Worm (Caenorhabditis elegans) whole organism, midembryonic: ENCODE results near the gene C05D9.3.

Source experiments
- T22C8.4 ChIP-seq: fragments of 200-800 bp; sonication (Bioruptor generic); IDR thresholded peaks from 2 replicates; pipeline ENCODE4 v1.3.6; 2022; ENCODE audit warnings: missing genetic modification characterization, missing compliant biosample characterization
- cog-1 ChIP-seq: sonication (generic microtip); optimal IDR thresholded peaks from 2 replicates; lab custom pipeline; 2016; ENCODE audit warnings: missing genetic modification characterization, missing compliant biosample characterization
- flt-1 ChIP-seq: fragments of 200-800 bp; sonication (Bioruptor generic); IDR thresholded peaks from 2 replicates; pipeline ENCODE4 v1.3.6; 2022; ENCODE audit warnings: missing genetic modification characterization, missing compliant biosample characterization
- klf-2 ChIP-seq: fragments of 200-800 bp; sonication (Bioruptor generic); conservative IDR thresholded peaks from 2 replicates; pipeline ENCODE4 v1.3.6; 2022; ENCODE audit warnings: missing genetic modification reagents, missing genetic modification characterization, missing compliant biosample characterization
- med-1 ChIP-seq: sonication (generic microtip); optimal IDR thresholded peaks from 2 replicates; lab custom pipeline; 2017; ENCODE audit warnings: missing genetic modification characterization, mild to moderate bottlenecking, missing compliant biosample characterization, antibody characterized with exemption, missing genetic modification reagents; ENCODE audit not compliant: insufficient read depth
- ref-1 ChIP-seq: fragments of 200-800 bp; sonication (Bioruptor generic); conservative IDR thresholded peaks from 2 replicates; pipeline ENCODE4 v1.3.6; 2022; ENCODE audit warnings: missing genetic modification reagents, missing genetic modification characterization, missing compliant biosample characterization
- tab-1 ChIP-seq: fragments of 200-800 bp; sonication (Bioruptor generic); IDR thresholded peaks from 2 replicates; pipeline ENCODE4 v1.3.6; 2022; ENCODE audit warnings: missing genetic modification characterization, missing compliant biosample characterization
- ztf-23 ChIP-seq: fragments of 200-800 bp; sonication (Bioruptor generic); IDR thresholded peaks from 2 replicates; pipeline ENCODE4 v1.3.6; 2022; ENCODE audit warnings: missing genetic modification reagents, missing genetic modification characterization, missing compliant biosample characterization
- ztf-29 ChIP-seq: fragments of 200-800 bp; sonication (Bioruptor generic); IDR thresholded peaks from 2 replicates; pipeline ENCODE4 v1.3.6; 2022; ENCODE audit warnings: missing genetic modification reagents, missing genetic modification characterization, missing compliant biosample characterization

The C05D9.3 gene

ce11 chrX:1123471-1123870, 11.8 kb downstream of the C05D9.3 start:
- TF ChIP-seq med-1 (GFP tag; lab: Kevin White, UChicago) (no peak), ref-1 (no peak), flt-1 (GFP tag; lab: Robert Waterston, UW) (no peak), klf-2 (GFP tag; lab: Robert Waterston, UW) (no peak), ztf-29 (GFP tag; lab: Robert Waterston, UW) (no peak), tab-1 (GFP tag; lab: Robert Waterston, UW) (no peak), T22C8.4 (no peak), ztf-23 (GFP tag; lab: Robert Waterston, UW) (no peak), cog-1 (tag; lab: Kevin White, UChicago) (no peak)

- TF ChIP-seq cog-1 (tag; lab: Kevin White, UChicago) (no peak), med-1 (GFP tag; lab: Kevin White, UChicago) (no peak), ztf-29 (GFP tag; lab: Robert Waterston, UW) (no peak), T22C8.4 (no peak), ztf-23 (GFP tag; lab: Robert Waterston, UW) (no peak), klf-2 (GFP tag; lab: Robert Waterston, UW) (no peak), flt-1 (GFP tag; lab: Robert Waterston, UW) (no peak), tab-1 (GFP tag; lab: Robert Waterston, UW) (no peak), ref-1 (no peak)
Measured at ce11 chrX:1124146-1124545, 12.4 kb downstream of the C05D9.3 start, which contains the start of gene C05D9.9. C05D9.9 (minus strand) TSS chrX:1124246.

- TF ChIP-seq tab-1 (GFP tag; lab: Robert Waterston, UW) (no peak), med-1 (GFP tag; lab: Kevin White, UChicago) (no peak), ref-1 (no peak), flt-1 (GFP tag; lab: Robert Waterston, UW) (no peak), ztf-23 (GFP tag; lab: Robert Waterston, UW) (no peak), ztf-29 (GFP tag; lab: Robert Waterston, UW) (no peak), klf-2 (GFP tag; lab: Robert Waterston, UW) (no peak), cog-1 (tag; lab: Kevin White, UChicago) (no peak), T22C8.4 (no peak)
Measured at ce11 chrX:1125426-1125825, 13.7 kb downstream of the C05D9.3 start, which contains the start of gene lmp-2. lmp-2 (plus strand) TSS chrX:1125615.

- no peak for TF ChIP-seq T22C8.4
- TF ChIP-seq tab-1 (GFP tag; lab: Robert Waterston, UW), result no peak
- TF ChIP-seq ztf-23 (GFP tag; lab: Robert Waterston, UW), result no peak
- no peak for TF ChIP-seq flt-1 (GFP tag; lab: Robert Waterston, UW)
- TF ChIP-seq cog-1 (tag; lab: Kevin White, UChicago), result no peak
- no peak for TF ChIP-seq klf-2 (GFP tag; lab: Robert Waterston, UW)
- no peak for TF ChIP-seq med-1 (GFP tag; lab: Kevin White, UChicago)
- TF ChIP-seq ztf-29 (GFP tag; lab: Robert Waterston, UW), result no peak
- no peak for TF ChIP-seq ref-1
Measured at ce11 chrX:1126207-1126606, 14.5 kb downstream of the C05D9.3 start.

- peak; percentile 52; the same call in 1 of the 2 replicates for TF ChIP-seq flt-1 (GFP tag; lab: Robert Waterston, UW)
- TF ChIP-seq klf-2 (GFP tag; lab: Robert Waterston, UW), result no peak
Measured at ce11 chrX:1128503-1129036, 16.9 kb downstream of the C05D9.3 start, which contains the start of gene snx-1. snx-1 (plus strand) TSS chrX:1128986.

- TF ChIP-seq cog-1 (tag; lab: Kevin White, UChicago) (no peak), ztf-23 (GFP tag; lab: Robert Waterston, UW) (no peak), tab-1 (GFP tag; lab: Robert Waterston, UW) (no peak), med-1 (GFP tag; lab: Kevin White, UChicago) (no peak), ref-1 (no peak), ztf-29 (GFP tag; lab: Robert Waterston, UW) (no peak), flt-1 (GFP tag; lab: Robert Waterston, UW) (no peak), klf-2 (GFP tag; lab: Robert Waterston, UW) (no peak), T22C8.4 (no peak)
Measured at ce11 chrX:1141617-1142016, 29.9 kb downstream of the C05D9.3 start.

ce11 chrX:1147394-1147793, 35.7 kb downstream of the C05D9.3 start:
- TF ChIP-seq flt-1 (GFP tag; lab: Robert Waterston, UW) (no peak), ref-1 (no peak), T22C8.4 (no peak), cog-1 (tag; lab: Kevin White, UChicago) (no peak), ztf-23 (GFP tag; lab: Robert Waterston, UW) (no peak), med-1 (GFP tag; lab: Kevin White, UChicago) (no peak), ztf-29 (GFP tag; lab: Robert Waterston, UW) (no peak), tab-1 (GFP tag; lab: Robert Waterston, UW) (no peak), klf-2 (GFP tag; lab: Robert Waterston, UW) (no peak)

ce11 chrX:1148438-1148837, 36.7 kb downstream of the C05D9.3 start, which contains the start of the genes R193.2 and R193.6:
R193.2 (minus strand) TSS chrX:1148585.
R193.6 (plus strand) TSS chrX:1148787.
- TF ChIP-seq ztf-23 (GFP tag; lab: Robert Waterston, UW) (no peak), cog-1 (tag; lab: Kevin White, UChicago) (no peak), tab-1 (GFP tag; lab: Robert Waterston, UW) (no peak), med-1 (GFP tag; lab: Kevin White, UChicago) (no peak), flt-1 (GFP tag; lab: Robert Waterston, UW) (no peak), ztf-29 (GFP tag; lab: Robert Waterston, UW) (no peak), T22C8.4 (no peak)

- TF ChIP-seq cog-1 (tag; lab: Kevin White, UChicago), result no peak
- TF ChIP-seq med-1 (GFP tag; lab: Kevin White, UChicago), result no peak
- TF ChIP-seq klf-2 (GFP tag; lab: Robert Waterston, UW), result no peak
- TF ChIP-seq ztf-29 (GFP tag; lab: Robert Waterston, UW), result no peak
- no peak for TF ChIP-seq tab-1 (GFP tag; lab: Robert Waterston, UW)
- TF ChIP-seq ref-1, result no peak
- no peak for TF ChIP-seq ztf-23 (GFP tag; lab: Robert Waterston, UW)
- TF ChIP-seq flt-1 (GFP tag; lab: Robert Waterston, UW), result no peak
- TF ChIP-seq T22C8.4, result no peak
Measured at ce11 chrX:1154648-1155047, 42.9 kb downstream of the C05D9.3 start, which contains the start of gene R193.1. R193.1 (plus strand) TSS chrX:1154948.
